Worm (Caenorhabditis elegans): Measurements from ENCODE around the gene F38A5.8.

DNA sequence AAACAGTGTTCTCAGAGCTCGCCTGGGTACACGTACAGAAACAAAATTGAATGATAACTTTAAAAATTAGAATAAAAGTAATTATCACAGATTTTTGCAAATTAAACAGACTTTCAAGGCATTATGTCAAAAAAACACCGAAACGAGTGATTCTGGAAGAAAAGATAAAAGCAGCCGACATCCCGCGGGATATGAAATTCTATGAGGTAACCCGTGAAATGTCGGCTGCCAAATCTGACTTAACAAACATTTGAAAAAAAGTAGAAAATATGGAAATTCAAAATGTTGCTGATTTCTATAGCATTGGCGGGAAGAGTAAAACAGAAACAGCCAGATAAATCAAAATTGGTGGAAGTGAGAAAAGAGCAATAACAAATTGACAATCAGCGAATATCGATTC is 33.9 kb upstream of the F38A5.8 start:
- TF ChIP-seq ama-1 (optimal IDR thresholded peaks at IDR 0.05) (no peak), hmg-4 (GFP tag; optimal IDR thresholded peaks at IDR 0.05) (no peak), B0310.2 (tag; optimal IDR thresholded peaks at IDR 0.05) (no peak), sea-1 (GFP tag; conservative IDR thresholded peaks at IDR 0.05) (no peak), flt-1 (GFP tag; IDR thresholded peaks at IDR 0.05) (no peak), ets-7 (tag; optimal IDR thresholded peaks at IDR 0.05) (no peak), tbx-11 (GFP tag; IDR thresholded peaks at IDR 0.05) (no peak), pes-1 (GFP tag; IDR thresholded peaks at IDR 0.05) (no peak), scrt-1 (GFP tag; IDR thresholded peaks at IDR 0.05) (no peak), F13C5.2 (tag; optimal IDR thresholded peaks at IDR 0.05) (no peak), tra-4 (tag; optimal IDR thresholded peaks at IDR 0.05) (no peak), tbx-37 (GFP tag; conservative IDR thresholded peaks at IDR 0.05) (no peak)
